Worm (Caenorhabditis elegans): ENCODE measurements around the gene F15B10.3.

ce11 chrIV:6613296-6613695 lies 10.8 kb downstream of the F15B10.3 start, which contains the start of gene drh-1:
- TF ChIP-seq flt-1 (GFP tag; IDR thresholded peaks at IDR 0.05) (no peak), sea-1 (GFP tag; conservative IDR thresholded peaks at IDR 0.05) (no peak), ama-1 (optimal IDR thresholded peaks at IDR 0.05) (no peak), tbx-37 (GFP tag; conservative IDR thresholded peaks at IDR 0.05) (no peak), ceh-36 (tag; optimal IDR thresholded peaks at IDR 0.05) (no peak), hnd-1 (tag; optimal IDR thresholded peaks at IDR 0.05) (no peak), aly-1 (tag; optimal IDR thresholded peaks at IDR 0.05) (no peak), scrt-1 (GFP tag; IDR thresholded peaks at IDR 0.05) (no peak), B0310.2 (tag; optimal IDR thresholded peaks at IDR 0.05) (no peak), ets-7 (tag; optimal IDR thresholded peaks at IDR 0.05) (no peak), ceh-13 (GFP tag; optimal IDR thresholded peaks at IDR 0.05) (no peak), hmbx-1 (tag; optimal IDR thresholded peaks at IDR 0.05) (no peak), tbx-11 (GFP tag; IDR thresholded peaks at IDR 0.05) (no peak)

Data from whole organism, early embryonic.